Worm (Caenorhabditis elegans): ENCODE results near the gene scav-2.

DNA sequence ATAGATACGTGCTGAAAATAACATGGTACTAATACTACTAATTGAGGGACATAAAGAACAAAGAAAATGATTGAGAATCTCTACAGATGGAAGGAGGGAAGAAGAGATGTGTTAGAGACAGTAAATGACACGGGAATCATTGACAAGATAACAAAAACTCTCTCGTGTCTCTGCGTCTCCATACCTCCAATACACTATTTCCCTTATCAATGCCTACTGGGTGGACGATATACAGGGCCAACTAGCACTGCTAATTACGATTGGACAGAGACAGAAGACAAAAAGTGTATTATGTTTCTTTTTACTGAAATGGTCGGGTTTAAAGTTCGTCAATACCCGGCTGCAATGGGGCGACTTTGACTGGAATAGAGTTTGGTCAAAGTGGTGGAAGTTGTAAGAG, 10.5 kb downstream of the scav-2 start:
- TF ChIP-seq unc-86 (tag; optimal IDR thresholded peaks at IDR 0.05): no peak
- TF ChIP-seq unc-3 (GFP tag; conservative IDR thresholded peaks at IDR 0.05): no peak
- TF ChIP-seq unc-3 (tag; optimal IDR thresholded peaks at IDR 0.05): no peak
- TF ChIP-seq ref-2 (tag; optimal IDR thresholded peaks at IDR 0.05): no peak
- no peak for TF ChIP-seq ceh-45 (GFP tag; IDR thresholded peaks at IDR 0.05)
- no peak for TF ChIP-seq hlh-30 (tag; optimal IDR thresholded peaks at IDR 0.05; ENCODE audit: insufficient read depth)
- TF ChIP-seq madf-2 (tag; optimal IDR thresholded peaks at IDR 0.05): no peak
- TF ChIP-seq unc-42 (tag; optimal IDR thresholded peaks at IDR 0.05): no peak
- TF ChIP-seq ceh-14 (tag; optimal IDR thresholded peaks at IDR 0.05): no peak
- TF ChIP-seq ceh-18 (tag; optimal IDR thresholded peaks at IDR 0.05): no peak
- TF ChIP-seq ztf-16 (tag; optimal IDR thresholded peaks at IDR 0.05): no peak
- no peak for TF ChIP-seq nhr-11 (tag; optimal IDR thresholded peaks at IDR 0.05)
- TF ChIP-seq pag-3 (tag; optimal IDR thresholded peaks at IDR 0.05; ENCODE audit: borderline replicate concordance): no peak

Measured in whole organism, late embryonic.